Worm (Caenorhabditis elegans) whole organism, late embryonic: ENCODE data around the gene C33G3.4.
A peak's percentile ranks its signal among the peaks of the same experiment; 100 is the strongest.

Experiments
- C08G9.2 ChIP-seq: sonication (generic microtip); optimal IDR thresholded peaks from 2 replicates; lab custom pipeline; 2016; ENCODE audit warnings: mild to moderate bottlenecking, missing genetic modification characterization, moderate library complexity, missing compliant biosample characterization
- C38D4.7 ChIP-seq: fragments of 200-800 bp; sonication (Bioruptor generic); optimal IDR thresholded peaks from 2 replicates; lab custom pipeline; 2018; ENCODE audit warnings: mild to moderate bottlenecking, missing genetic modification characterization, moderate library complexity, missing compliant biosample characterization
- K09A11.1 ChIP-seq: sonication (generic microtip); optimal IDR thresholded peaks from 2 replicates; lab custom pipeline; 2017; ENCODE audit warnings: antibody characterized with exemption, mild to moderate bottlenecking, missing genetic modification characterization, missing compliant biosample characterization; ENCODE audit not compliant: insufficient read depth
- T23F11.4 ChIP-seq: fragments of 200-800 bp; sonication (Bioruptor generic); optimal IDR thresholded peaks from 2 replicates; lab custom pipeline; 2018; ENCODE audit warnings: mild to moderate bottlenecking, missing genetic modification characterization, missing compliant biosample characterization
- Y22D7AL.16 ChIP-seq: sonication (generic microtip); optimal IDR thresholded peaks from 2 replicates; lab custom pipeline; 2016; ENCODE audit warnings: missing genetic modification characterization, missing compliant biosample characterization
- ama-1 ChIP-seq: fragments of 150-350 bp; optimal IDR thresholded peaks from 2 replicates; lab custom pipeline; 2014
- ceh-14 ChIP-seq: sonication (generic microtip); optimal IDR thresholded peaks from 2 replicates; lab custom pipeline; 2016; ENCODE audit warnings: missing genotype, missing genetic modification characterization, missing compliant biosample characterization
- ceh-2 ChIP-seq: sonication (generic microtip); optimal IDR thresholded peaks from 2 replicates; lab custom pipeline; 2016; ENCODE audit warnings: missing genotype, missing genetic modification characterization, missing compliant biosample characterization
- ceh-22 ChIP-seq: sonication (generic microtip); optimal IDR thresholded peaks from 2 replicates; lab custom pipeline; 2017; ENCODE audit warnings: missing biosample characterization, missing genetic modification characterization
- ceh-24 ChIP-seq: sonication (generic microtip); optimal IDR thresholded peaks from 2 replicates; lab custom pipeline; 2016; ENCODE audit warnings: mild to moderate bottlenecking, missing genetic modification characterization, missing compliant biosample characterization
- ceh-30 ChIP-seq: fragments of 150-350 bp; optimal IDR thresholded peaks from 2 replicates; lab custom pipeline; 2014; ENCODE audit warnings: missing biosample characterization, missing genetic modification characterization
- ceh-9 ChIP-seq: sonication (generic microtip); optimal IDR thresholded peaks from 2 replicates; lab custom pipeline; 2016; ENCODE audit warnings: mild to moderate bottlenecking, missing genetic modification characterization, inconsistent platforms, missing compliant biosample characterization
- che-1 ChIP-seq: sonication (generic microtip); optimal IDR thresholded peaks from 2 replicates; lab custom pipeline; 2016; ENCODE audit warnings: mild to moderate bottlenecking, missing genetic modification characterization, missing compliant biosample characterization
- dmd-4 ChIP-seq: sonication (generic microtip); optimal IDR thresholded peaks from 2 replicates; lab custom pipeline; 2016; ENCODE audit warnings: borderline replicate concordance, missing genetic modification characterization, missing compliant biosample characterization
- elt-2 ChIP-seq: sonication (generic microtip); optimal IDR thresholded peaks from 2 replicates; lab custom pipeline; 2016; ENCODE audit warnings: missing genetic modification reagents, missing genetic modification characterization, missing compliant biosample characterization
- elt-4 ChIP-seq: sonication (generic microtip); optimal IDR thresholded peaks from 2 replicates; lab custom pipeline; 2016; ENCODE audit warnings: missing genetic modification characterization, missing compliant biosample characterization
- ets-4 ChIP-seq: sonication (generic microtip); optimal IDR thresholded peaks from 2 replicates; lab custom pipeline; 2016; ENCODE audit warnings: missing genetic modification characterization, missing compliant biosample characterization
- eyg-1 ChIP-seq: sonication (generic microtip); optimal IDR thresholded peaks from 2 replicates; lab custom pipeline; 2016; ENCODE audit warnings: missing genotype, missing genetic modification characterization, missing compliant biosample characterization
- fkh-10 ChIP-seq: fragments of 150-350 bp; optimal IDR thresholded peaks from 2 replicates; lab custom pipeline; 2014; ENCODE audit warnings: missing biosample characterization, missing genetic modification reagents, missing genetic modification characterization
- hlh-15 ChIP-seq: sonication (generic microtip); optimal IDR thresholded peaks from 2 replicates; lab custom pipeline; 2016; ENCODE audit warnings: missing genetic modification characterization, missing compliant biosample characterization
- hlh-6 ChIP-seq: sonication (generic microtip); optimal IDR thresholded peaks from 2 replicates; lab custom pipeline; 2016; ENCODE audit warnings: missing genotype, missing genetic modification characterization, missing compliant biosample characterization
- hlh-8 ChIP-seq: sonication (generic microtip); optimal IDR thresholded peaks from 2 replicates; lab custom pipeline; 2016; ENCODE audit warnings: missing genotype, missing genetic modification characterization, missing compliant biosample characterization
- lim-6 ChIP-seq: sonication (generic microtip); optimal IDR thresholded peaks from 2 replicates; lab custom pipeline; 2016; ENCODE audit warnings: missing genetic modification characterization, missing compliant biosample characterization
- lin-11 ChIP-seq: fragments of 200-800 bp; sonication (Bioruptor generic); optimal IDR thresholded peaks from 2 replicates; lab custom pipeline; 2018; ENCODE audit warnings: mild to moderate bottlenecking, missing genetic modification characterization, missing compliant biosample characterization
- nfya-1 ChIP-seq: sonication (generic microtip); optimal IDR thresholded peaks from 2 replicates; lab custom pipeline; 2017; ENCODE audit warnings: missing genetic modification characterization, mild to moderate bottlenecking, missing compliant biosample characterization, antibody characterized with exemption, moderate library complexity
- nhr-11 ChIP-seq: fragments of 150-350 bp; optimal IDR thresholded peaks from 2 replicates; lab custom pipeline; 2014; ENCODE audit warnings: missing biosample characterization, missing genetic modification characterization
- nhr-232 ChIP-seq: sonication (generic microtip); optimal IDR thresholded peaks from 2 replicates; lab custom pipeline; 2016; ENCODE audit warnings: missing genetic modification characterization, missing compliant biosample characterization
- odd-2 ChIP-seq: sonication (generic microtip); optimal IDR thresholded peaks from 2 replicates; lab custom pipeline; 2017; ENCODE audit warnings: antibody characterized with exemption, mild to moderate bottlenecking, missing genetic modification characterization, missing compliant biosample characterization
- pat-9 ChIP-seq: fragments of 200-800 bp; sonication (Bioruptor generic); optimal IDR thresholded peaks from 2 replicates; lab custom pipeline; 2018; ENCODE audit warnings: mild to moderate bottlenecking, missing genetic modification characterization, moderate library complexity, missing compliant biosample characterization
- pax-1 ChIP-seq: fragments of 150-350 bp; optimal IDR thresholded peaks from 2 replicates; lab custom pipeline; 2014; ENCODE audit warnings: missing biosample characterization, missing genetic modification characterization
- pha-4 ChIP-seq: fragments of 150-350 bp; optimal IDR thresholded peaks from 2 replicates; lab custom pipeline; 2018; ENCODE audit warnings: missing biosample characterization, missing genetic modification reagents, missing genetic modification characterization
- pqm-1 ChIP-seq: sonication (generic microtip); optimal IDR thresholded peaks from 2 replicates; lab custom pipeline; 2016; ENCODE audit warnings: missing genetic modification characterization, missing compliant biosample characterization
- ref-2 ChIP-seq: sonication (generic microtip); optimal IDR thresholded peaks from 2 replicates; lab custom pipeline; 2016; ENCODE audit warnings: missing genetic modification characterization, missing compliant biosample characterization
- rnt-1 ChIP-seq: sonication (generic microtip); optimal IDR thresholded peaks from 2 replicates; lab custom pipeline; 2016; ENCODE audit warnings: missing genetic modification characterization, missing compliant biosample characterization
- sdc-2 ChIP-seq: sonication (generic microtip); optimal IDR thresholded peaks from 2 replicates; lab custom pipeline; 2016; ENCODE audit warnings: missing genotype, missing genetic modification characterization, missing compliant biosample characterization
- sox-2 ChIP-seq: fragments of 200-800 bp; sonication (Bioruptor generic); IDR thresholded peaks from 2 replicates; pipeline ENCODE4 v1.3.6; 2022; ENCODE audit warnings: missing genetic modification reagents, missing genetic modification characterization, missing compliant biosample characterization
- sox-4 ChIP-seq: sonication (generic microtip); optimal IDR thresholded peaks from 2 replicates; lab custom pipeline; 2017; ENCODE audit warnings: mild to moderate bottlenecking, missing genetic modification characterization, inconsistent platforms, missing compliant biosample characterization
- syd-9 ChIP-seq: sonication (generic microtip); optimal IDR thresholded peaks from 2 replicates; lab custom pipeline; 2016; ENCODE audit warnings: mild to moderate bottlenecking, missing genetic modification characterization, moderate library complexity, missing compliant biosample characterization
- tbx-2 ChIP-seq: sonication (generic microtip); optimal IDR thresholded peaks from 2 replicates; lab custom pipeline; 2016; ENCODE audit warnings: missing genetic modification characterization, missing compliant biosample characterization
- tbx-7 ChIP-seq: sonication (generic microtip); optimal IDR thresholded peaks from 2 replicates; lab custom pipeline; 2016; ENCODE audit warnings: missing genotype, missing genetic modification characterization, missing compliant biosample characterization
- unc-3 ChIP-seq, 2 experiments: fragments of 200-800 bp in 1 of 2; sonication (Bioruptor generic) in 1 of 2; sonication (generic microtip) in 1 of 2; conservative IDR thresholded peaks in 1 of 2; optimal IDR thresholded peaks in 1 of 2; 2 replicates each; pipeline versions ENCODE4 v1.3.6 to Lab custom; 2016 to 2022; ENCODE audit warnings: missing compliant biosample characterization in 2 of 2, missing genetic modification characterization in 2 of 2, missing genetic modification reagents in 1 of 2
- unc-42 ChIP-seq: sonication (generic microtip); optimal IDR thresholded peaks from 2 replicates; lab custom pipeline; 2016; ENCODE audit warnings: missing genotype, missing genetic modification characterization, missing compliant biosample characterization
- unc-55 ChIP-seq: sonication (generic microtip); optimal IDR thresholded peaks from 2 replicates; lab custom pipeline; 2017; ENCODE audit warnings: missing biosample characterization, missing genetic modification reagents, missing genetic modification characterization
- unc-86 ChIP-seq: sonication (generic microtip); optimal IDR thresholded peaks from 2 replicates; lab custom pipeline; 2016; ENCODE audit warnings: missing genetic modification characterization, missing compliant biosample characterization
- zip-5 ChIP-seq: sonication (generic microtip); optimal IDR thresholded peaks from 2 replicates; lab custom pipeline; 2016; ENCODE audit warnings: missing genetic modification characterization, missing compliant biosample characterization

Gene C33G3.4

ce11 chrX:14063830-14064229 is 7.1 kb upstream of the C33G3.4 start (continued):
- TF ChIP-seq unc-55 (GFP tag; lab: Kevin White, UChicago) (peak; percentile 29), pqm-1 (peak; percentile 90), sox-2 (peak; percentile 94), Y22D7AL.16 (peak; percentile 88), rnt-1 (tag; lab: Kevin White, UChicago) (peak; percentile 96), ets-4 (tag; lab: Kevin White, UChicago) (peak; percentile 46), syd-9 (tag; lab: Kevin White, UChicago) (peak; percentile 91), unc-42 (tag; lab: Kevin White, UChicago) (peak; percentile 73), eyg-1 (peak; percentile 92), ceh-22 (no peak), lin-11 (tag; lab: Kevin White, UChicago) (peak; percentile 91), ref-2 (tag; lab: Kevin White, UChicago) (peak; percentile 93), elt-2 (peak; percentile 98), fkh-10 (GFP tag; lab: Kevin White, UChicago) (peak; percentile 77), ama-1 (lab: Kevin White, UChicago) (peak; percentile 61), hlh-6 (tag; lab: Kevin White, UChicago) (peak; percentile 96), elt-4 (tag; lab: Kevin White, UChicago) (no peak), ceh-9 (tag; lab: Kevin White, UChicago) (peak; percentile 94), pat-9 (tag; lab: Kevin White, UChicago) (peak; percentile 95), unc-3 (GFP tag; conservative IDR thresholded peaks at IDR 0.05; lab: Robert Waterston, UW) (peak; percentile 94), unc-3 (tag; optimal IDR thresholded peaks at IDR 0.05; lab: Kevin White, UChicago) (peak; percentile 91)

- TF ChIP-seq sox-4 (tag; lab: Kevin White, UChicago) (no peak), nfya-1 (tag; lab: Kevin White, UChicago) (no peak)
Observed at ce11 chrX:14067641-14068040, 3.3 kb upstream of the C33G3.4 start, which contains the start of gene lgc-21. Gene lgc-21, minus strand, starts transcription at chrX:14067984.

- no peak for TF ChIP-seq unc-42 (tag; lab: Kevin White, UChicago)
Observed at ce11 chrX:14069528-14069927, 1.4 kb upstream of the C33G3.4 start.

- TF ChIP-seq hlh-15 (tag; lab: Kevin White, UChicago): no peak
- no peak for TF ChIP-seq sox-2
- no peak for TF ChIP-seq C38D4.7 (GFP tag; lab: Kevin White, UChicago)
- TF ChIP-seq pax-1 (tag; lab: Kevin White, UChicago): no peak
- TF ChIP-seq hlh-8 (tag; lab: Kevin White, UChicago): no peak
- no peak for TF ChIP-seq odd-2 (tag; lab: Kevin White, UChicago)
- no peak for TF ChIP-seq tbx-7 (tag; lab: Kevin White, UChicago)
- no peak for TF ChIP-seq elt-2
- no peak for TF ChIP-seq unc-42 (tag; lab: Kevin White, UChicago)
- TF ChIP-seq pat-9 (tag; lab: Kevin White, UChicago): no peak
- no peak for TF ChIP-seq eyg-1
- TF ChIP-seq lim-6 (tag; lab: Kevin White, UChicago): no peak
- no peak for TF ChIP-seq ceh-14
- TF ChIP-seq C08G9.2 (tag; lab: Kevin White, UChicago): no peak
- TF ChIP-seq che-1 (tag; lab: Kevin White, UChicago): no peak
- no peak for TF ChIP-seq ceh-2
- no peak for TF ChIP-seq ceh-24 (tag; lab: Kevin White, UChicago)
- no peak for TF ChIP-seq nhr-11 (tag; lab: Kevin White, UChicago)
Observed at ce11 chrX:14078574-14078973, 7.6 kb downstream of the C33G3.4 start, which contains the start of gene C33G3.5. Gene C33G3.5, minus strand, starts transcription at chrX:14078674.

ce11 chrX:14084230-14084629 is 13.3 kb downstream of the C33G3.4 start, which contains the start of gene C33G3.6:
Gene C33G3.6, minus strand, starts transcription at chrX:14084330.
- TF ChIP-seq nfya-1 (tag; lab: Kevin White, UChicago): no peak
- TF ChIP-seq ceh-30: no peak
- no peak for TF ChIP-seq tbx-2 (tag; lab: Kevin White, UChicago)
- TF ChIP-seq pha-4 (tag; lab: Kevin White, UChicago): no peak
- no peak for TF ChIP-seq nhr-232 (tag; lab: Kevin White, UChicago)
- no peak for TF ChIP-seq unc-55 (GFP tag; lab: Kevin White, UChicago)
- no peak for TF ChIP-seq syd-9 (tag; lab: Kevin White, UChicago)
- no peak for TF ChIP-seq K09A11.1 (tag; lab: Kevin White, UChicago)
- no peak for TF ChIP-seq T23F11.4 (GFP tag; lab: Kevin White, UChicago)
- TF ChIP-seq hlh-15 (tag; lab: Kevin White, UChicago): no peak
- TF ChIP-seq dmd-4: no peak
- TF ChIP-seq unc-86 (tag; lab: Kevin White, UChicago): no peak
- no peak for TF ChIP-seq sdc-2
- no peak for TF ChIP-seq zip-5 (tag; lab: Kevin White, UChicago)
- TF ChIP-seq elt-2: no peak
- no peak for TF ChIP-seq fkh-10 (GFP tag; lab: Kevin White, UChicago)
- TF ChIP-seq ceh-24 (tag; lab: Kevin White, UChicago): no peak
